Worm (Caenorhabditis elegans) whole organism, L1 larva: Measurements from ENCODE around the gene T26E4.4.

Experiments used
- C16A3.4 ChIP-seq: fragments of 150-350 bp; optimal IDR thresholded peaks from 2 replicates; lab custom pipeline; 2014; ENCODE audit warnings: missing biosample characterization, missing genetic modification characterization
- C34B4.2 ChIP-seq: sonication (generic microtip); optimal IDR thresholded peaks from 2 replicates; lab custom pipeline; 2017; ENCODE audit warnings: mild to moderate bottlenecking, missing genetic modification characterization, missing compliant biosample characterization
- ceh-82 ChIP-seq, 3 experiments: fragments of 150-350 bp in 1 of 3; sonication (generic microtip) in 2 of 3; optimal IDR thresholded peaks; 2 replicates each; lab custom pipeline; 2014 to 2017; ENCODE audit warnings: missing biosample characterization in 3 of 3, missing genetic modification characterization in 3 of 3
- hpl-2 ChIP-seq: fragments of 150-350 bp; optimal IDR thresholded peaks from 2 replicates; lab custom pipeline; 2014; ENCODE audit warnings: missing biosample characterization, missing genetic modification reagents, missing genetic modification characterization
- lin-35 ChIP-seq, 2 experiments: fragments of 150-350 bp; optimal IDR thresholded peaks; 2 replicates each; lab custom pipeline; 2014; ENCODE audit warnings: missing biosample characterization in 2 of 2, missing genetic modification characterization in 2 of 2, missing genetic modification reagents in 2 of 2
- nhr-11 ChIP-seq: fragments of 150-350 bp; optimal IDR thresholded peaks from 2 replicates; lab custom pipeline; 2014; ENCODE audit warnings: missing biosample characterization, missing genetic modification characterization
- tbx-2 ChIP-seq: sonication (generic microtip); optimal IDR thresholded peaks from 2 replicates; lab custom pipeline; 2016; ENCODE audit warnings: missing genetic modification characterization, missing compliant biosample characterization

DNA sequence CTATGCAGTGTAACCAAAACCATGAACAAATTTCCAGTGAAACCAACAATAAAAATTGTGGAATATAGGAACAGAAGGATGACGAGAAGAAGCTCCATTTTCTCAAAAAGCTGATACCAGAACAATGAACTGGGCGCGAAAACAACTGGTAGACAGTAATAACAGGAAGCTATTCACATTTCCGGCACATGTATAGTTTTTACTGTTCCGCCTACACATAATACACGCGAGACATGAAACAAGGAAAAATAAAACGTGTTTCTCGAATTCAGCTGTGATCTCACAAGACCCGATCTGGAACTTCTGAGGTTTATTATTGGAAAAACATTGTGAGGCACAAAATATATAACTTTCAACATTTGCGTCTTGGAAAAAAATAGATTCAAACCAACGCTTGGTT is 17.2 kb upstream of the T26E4.4 start, which contains the start of gene srsx-36:
- TF ChIP-seq C34B4.2 (tag; lab: Kevin White, UChicago) (no peak), lin-35 (GFP tag; optimal IDR thresholded peaks at IDR 0.05; lab: Kevin White, UChicago) (no peak), hpl-2 (no peak), tbx-2 (tag; lab: Kevin White, UChicago) (no peak), nhr-11 (no peak), ceh-82 (tag; optimal IDR thresholded peaks at IDR 0.05; lab: Kevin White, UChicago) (no peak), C16A3.4 (no peak)
